Worm (Caenorhabditis elegans): Measurements from ENCODE around the gene D2045.5.
A peak's percentile ranks its signal among the peaks of the same experiment; 100 is the strongest.

The D2045.5 gene

DNA sequence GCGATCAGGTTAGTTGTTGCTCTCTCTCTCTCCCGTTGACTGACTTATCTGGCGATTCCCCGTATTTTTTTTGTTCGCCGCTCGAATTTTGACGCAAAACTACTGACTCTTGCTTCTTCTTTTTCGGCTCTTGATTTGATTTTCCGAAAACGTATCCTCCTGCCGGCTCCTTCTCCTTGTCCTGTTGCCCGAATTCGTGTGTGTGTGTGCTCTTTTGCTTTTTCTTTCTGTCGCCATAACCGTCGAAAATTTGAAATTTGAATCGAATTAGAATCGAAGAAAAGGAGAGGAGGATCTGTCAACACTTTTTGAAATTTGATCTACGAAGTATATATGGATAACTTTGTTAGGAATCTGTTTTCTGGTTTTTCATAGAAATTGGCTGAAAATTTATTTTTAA, 43.1 kb upstream of the D2045.5 start:
- no peak for TF ChIP-seq mep-1 (tag; optimal IDR thresholded peaks at IDR 0.05)
- no peak for TF ChIP-seq ceh-63 (GFP tag; optimal IDR thresholded peaks at IDR 0.05)
- no peak for TF ChIP-seq nhr-12 (tag; optimal IDR thresholded peaks at IDR 0.05)
- TF ChIP-seq nhr-77 (tag; optimal IDR thresholded peaks at IDR 0.05) = no peak
- no peak for TF ChIP-seq ets-5 (GFP tag; IDR thresholded peaks at IDR 0.05)
- no peak for TF ChIP-seq lin-35 (GFP tag; optimal IDR thresholded peaks at IDR 0.05)
- TF ChIP-seq lin-14 (GFP tag; optimal IDR thresholded peaks at IDR 0.05) = peak; percentile 30
- TF ChIP-seq rnt-1 (tag; optimal IDR thresholded peaks at IDR 0.05) = no peak
- TF ChIP-seq ces-1 (GFP tag; optimal IDR thresholded peaks at IDR 0.05) = no peak
- TF ChIP-seq mdl-1 (tag; optimal IDR thresholded peaks at IDR 0.05) = no peak
- TF ChIP-seq egl-13 (tag; optimal IDR thresholded peaks at IDR 0.05) = no peak
- TF ChIP-seq swsn-7 (tag; optimal IDR thresholded peaks at IDR 0.05) = no peak
- TF ChIP-seq pqm-1 (tag; optimal IDR thresholded peaks at IDR 0.05) = no peak
- no peak for TF ChIP-seq fkh-8 (tag; optimal IDR thresholded peaks at IDR 0.05)
- no peak for TF ChIP-seq sptf-1 (tag; optimal IDR thresholded peaks at IDR 0.05)
- peak; percentile 80 for TF ChIP-seq fkh-10 (GFP tag; optimal IDR thresholded peaks at IDR 0.05)
- TF ChIP-seq lin-13 (GFP tag; optimal IDR thresholded peaks at IDR 0.05) = no peak

DNA sequence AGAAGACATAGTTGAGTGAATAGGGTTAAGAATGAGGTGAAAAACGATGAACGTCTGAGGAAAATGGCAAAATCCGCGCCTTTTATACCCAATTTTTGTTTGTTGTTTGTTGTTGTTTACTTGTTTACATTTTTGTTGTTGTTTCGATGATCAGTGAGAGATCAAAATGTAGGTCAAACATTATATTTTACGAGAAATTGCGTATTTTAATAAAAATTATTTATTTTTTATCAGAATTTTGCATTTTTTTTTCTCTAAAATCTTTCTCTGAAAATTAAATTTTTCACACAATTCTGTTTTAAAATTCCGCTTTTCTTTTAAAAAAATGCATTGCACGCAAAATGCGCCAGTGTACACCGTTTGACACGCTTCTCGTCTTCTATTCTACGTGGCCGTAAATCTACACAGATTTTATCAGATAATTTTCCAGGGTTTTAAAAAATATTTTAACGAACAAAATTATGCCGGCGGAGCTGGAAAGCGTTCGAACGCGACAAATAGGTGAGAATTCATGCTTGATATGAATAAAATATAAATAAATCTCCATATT, 37.4 kb upstream of the D2045.5 start, which contains the start of the genes sip-1 and sly-1:
TSS of gene sip-1 (minus strand) at position 103 of the 550 bp plus-strand sequence.
TSS of gene sly-1 (plus strand) at position 360 of the 550 bp plus-strand sequence.
- TF ChIP-seq swsn-7 (tag; optimal IDR thresholded peaks at IDR 0.05) (peak; percentile 82), lin-35 (GFP tag; optimal IDR thresholded peaks at IDR 0.05) (peak; percentile 91 to 97), unc-130 (tag; optimal IDR thresholded peaks at IDR 0.05) (peak; percentile 82), blmp-1 (tag; optimal IDR thresholded peaks at IDR 0.05) (peak; percentile 80), nhr-11 (tag; optimal IDR thresholded peaks at IDR 0.05) (peak; percentile 60), egl-27 (tag; optimal IDR thresholded peaks at IDR 0.05) (no peak), nhr-12 (tag; optimal IDR thresholded peaks at IDR 0.05) (no peak), dsc-1 (tag; optimal IDR thresholded peaks at IDR 0.05) (peak; percentile 84), lin-15B (tag; optimal IDR thresholded peaks at IDR 0.05) (peak; percentile 91), tbx-2 (tag; optimal IDR thresholded peaks at IDR 0.05) (peak; percentile 90), ets-5 (GFP tag; IDR thresholded peaks at IDR 0.05) (0 out of 2 replicates have a peak, but pooled peaks have one; percentile 63), nhr-47 (tag; optimal IDR thresholded peaks at IDR 0.05) (peak; percentile 92), jun-1 (tag; optimal IDR thresholded peaks at IDR 0.05) (peak; percentile 75), xbp-1 (tag; optimal IDR thresholded peaks at IDR 0.05) (peak; percentile 96), snpc-4 (tag; optimal IDR thresholded peaks at IDR 0.05) (peak; percentile 86), irx-1 (tag; optimal IDR thresholded peaks at IDR 0.05) (peak; percentile 83), aly-2 (tag; optimal IDR thresholded peaks at IDR 0.05) (peak; percentile 84), nhr-84 (tag; optimal IDR thresholded peaks at IDR 0.05) (no peak), pax-3 (tag; optimal IDR thresholded peaks at IDR 0.05) (peak; percentile 56), snu-23 (GFP tag; optimal IDR thresholded peaks at IDR 0.05) (peak; percentile 90), sptf-1 (tag; optimal IDR thresholded peaks at IDR 0.05) (no peak), Y116A8C.19 (tag; optimal IDR thresholded peaks at IDR 0.05; ENCODE audit: borderline replicate concordance) (no peak), unc-86 (tag; optimal IDR thresholded peaks at IDR 0.05) (peak; percentile 79), nhr-28 (tag; optimal IDR thresholded peaks at IDR 0.05) (no peak), hpl-2 (GFP tag; optimal IDR thresholded peaks at IDR 0.05) (no peak), hlh-17 (GFP tag; optimal IDR thresholded peaks at IDR 0.05; ENCODE audit: borderline replicate concordance) (no peak), pag-3 (tag; optimal IDR thresholded peaks at IDR 0.05; ENCODE audit: borderline replicate concordance, insufficient read depth) (peak; percentile 74), ces-1 (GFP tag; optimal IDR thresholded peaks at IDR 0.05) (no peak), ceh-82 (tag; optimal IDR thresholded peaks at IDR 0.05) (peak; percentile 77 to 86 (median 80)), ceh-88 (GFP tag; IDR thresholded peaks at IDR 0.05) (peak; percentile 58; the same call in 1 of the 2 replicates), lin-13 (GFP tag; optimal IDR thresholded peaks at IDR 0.05) (peak; percentile 69), grh-1 (GFP tag; IDR thresholded peaks at IDR 0.05) (peak; percentile 74), egl-13 (tag; optimal IDR thresholded peaks at IDR 0.05) (peak; percentile 76), rnt-1 (tag; optimal IDR thresholded peaks at IDR 0.05) (peak; percentile 92), fkh-10 (GFP tag; optimal IDR thresholded peaks at IDR 0.05) (peak; percentile 32), efl-3 (GFP tag; optimal IDR thresholded peaks at IDR 0.05) (no peak), nhr-76 (tag; optimal IDR thresholded peaks at IDR 0.05) (no peak), aha-1 (tag; optimal IDR thresholded peaks at IDR 0.05) (no peak), isw-1 (GFP tag; IDR thresholded peaks at IDR 0.05) (peak; percentile 77), skn-1 (tag; optimal IDR thresholded peaks at IDR 0.05) (peak; percentile 88), dpl-1 (GFP tag; optimal IDR thresholded peaks at IDR 0.05) (peak; percentile 93 to 96 (median 95)), sup-37 (GFP tag; optimal IDR thresholded peaks at IDR 0.05) (peak; percentile 47)

Data from whole organism, L1 larva.